Worm (Caenorhabditis elegans) whole organism, L2 larva: Measurements from ENCODE around the gene sbds-1.

Experiments used
- C34F6.9 ChIP-seq: fragments of 150-350 bp; optimal IDR thresholded peaks from 2 replicates; lab custom pipeline; 2014; ENCODE audit warnings: missing biosample characterization, missing genetic modification characterization
- blmp-1 ChIP-seq: sonication (generic microtip); optimal IDR thresholded peaks from 2 replicates; lab custom pipeline; 2017; ENCODE audit warnings: missing genetic modification characterization, mild to moderate bottlenecking, missing compliant biosample characterization, antibody characterized with exemption, moderate library complexity; ENCODE audit not compliant: insufficient read depth
- ceh-16 ChIP-seq: fragments of 150-350 bp; optimal IDR thresholded peaks from 2 replicates; lab custom pipeline; 2014; ENCODE audit warnings: missing biosample characterization, missing genetic modification characterization
- nhr-11 ChIP-seq: fragments of 150-350 bp; optimal IDR thresholded peaks from 2 replicates; lab custom pipeline; 2014; ENCODE audit warnings: missing biosample characterization, missing genetic modification characterization
- unc-55 ChIP-seq: fragments of 150-350 bp; sonication (generic microtip); optimal IDR thresholded peaks from 3 replicates; lab custom pipeline; 2014; ENCODE audit warnings: missing biosample characterization, missing genetic modification reagents, missing genetic modification characterization

DNA sequence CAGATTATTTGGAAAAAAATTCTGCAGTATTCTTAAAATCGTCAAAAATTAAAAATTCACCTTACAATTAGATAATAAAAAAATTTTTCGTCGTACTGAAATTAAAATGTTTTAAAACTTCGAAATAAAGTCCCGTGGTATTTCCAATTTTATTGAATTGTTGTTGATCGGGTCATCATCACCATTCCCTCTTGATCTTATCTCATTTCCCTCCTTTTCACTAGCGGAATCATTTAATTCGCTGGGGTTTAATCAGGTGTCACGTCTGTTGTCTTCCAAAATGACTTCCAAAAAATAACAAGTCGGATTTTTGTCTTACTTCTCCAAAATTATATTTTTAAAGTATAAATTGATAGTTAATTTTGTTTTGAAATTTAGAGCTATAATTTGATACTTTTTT is 18.4 kb upstream of the sbds-1 start:
- TF ChIP-seq blmp-1 (no peak), unc-55 (GFP tag; lab: Kevin White, UChicago) (no peak), ceh-16 (tag; lab: Kevin White, UChicago) (no peak), C34F6.9 (no peak), nhr-11 (tag; lab: Kevin White, UChicago) (no peak)
